Worm (Caenorhabditis elegans): ENCODE data around the gene str-81.

The str-81 gene

ce11 chrV:19203299-19203698 is 47.6 kb downstream of the str-81 start, which contains the start of gene Y39B6A.1:
Gene Y39B6A.1 (minus strand): TSS chrV:19203607.
- no peak for TF ChIP-seq tbx-11 (GFP tag; IDR thresholded peaks at IDR 0.05)
- TF ChIP-seq scrt-1 (GFP tag; IDR thresholded peaks at IDR 0.05), result no peak
- no peak for TF ChIP-seq sea-1 (GFP tag; conservative IDR thresholded peaks at IDR 0.05)
- TF ChIP-seq ceh-13 (GFP tag; optimal IDR thresholded peaks at IDR 0.05), result no peak
- TF ChIP-seq ets-7 (tag; optimal IDR thresholded peaks at IDR 0.05), result no peak
- TF ChIP-seq hmbx-1 (tag; optimal IDR thresholded peaks at IDR 0.05), result no peak
- no peak for TF ChIP-seq B0310.2 (tag; optimal IDR thresholded peaks at IDR 0.05)

ce11 chrV:19202800-19203199 is 48.1 kb downstream of the str-81 start:
- TF ChIP-seq hmg-4 (GFP tag; optimal IDR thresholded peaks at IDR 0.05) (no peak), B0310.2 (tag; optimal IDR thresholded peaks at IDR 0.05) (no peak), scrt-1 (GFP tag; IDR thresholded peaks at IDR 0.05) (no peak), ets-7 (tag; optimal IDR thresholded peaks at IDR 0.05) (no peak), F13C5.2 (tag; optimal IDR thresholded peaks at IDR 0.05) (no peak), tra-4 (tag; optimal IDR thresholded peaks at IDR 0.05) (no peak), aly-1 (tag; optimal IDR thresholded peaks at IDR 0.05) (no peak), ceh-13 (GFP tag; optimal IDR thresholded peaks at IDR 0.05) (no peak), ama-1 (optimal IDR thresholded peaks at IDR 0.05) (no peak), tbx-11 (GFP tag; IDR thresholded peaks at IDR 0.05) (no peak), tbx-37 (GFP tag; conservative IDR thresholded peaks at IDR 0.05) (no peak), pes-1 (GFP tag; IDR thresholded peaks at IDR 0.05) (no peak), hmbx-1 (tag; optimal IDR thresholded peaks at IDR 0.05) (no peak), hnd-1 (tag; optimal IDR thresholded peaks at IDR 0.05) (no peak), flt-1 (GFP tag; IDR thresholded peaks at IDR 0.05) (no peak), sea-1 (GFP tag; conservative IDR thresholded peaks at IDR 0.05) (no peak), ceh-36 (tag; optimal IDR thresholded peaks at IDR 0.05) (no peak)

- TF ChIP-seq B0310.2 (tag; optimal IDR thresholded peaks at IDR 0.05), result no peak
- no peak for TF ChIP-seq hmbx-1 (tag; optimal IDR thresholded peaks at IDR 0.05)
- no peak for TF ChIP-seq hnd-1 (tag; optimal IDR thresholded peaks at IDR 0.05)
- no peak for TF ChIP-seq aly-1 (tag; optimal IDR thresholded peaks at IDR 0.05)
- TF ChIP-seq pes-1 (GFP tag; IDR thresholded peaks at IDR 0.05), result no peak
- TF ChIP-seq tra-4 (tag; optimal IDR thresholded peaks at IDR 0.05), result no peak
- no peak for TF ChIP-seq scrt-1 (GFP tag; IDR thresholded peaks at IDR 0.05)
- TF ChIP-seq ama-1 (optimal IDR thresholded peaks at IDR 0.05), result no peak
- TF ChIP-seq ceh-13 (GFP tag; optimal IDR thresholded peaks at IDR 0.05), result no peak
- no peak for TF ChIP-seq flt-1 (GFP tag; IDR thresholded peaks at IDR 0.05)
- no peak for TF ChIP-seq tbx-11 (GFP tag; IDR thresholded peaks at IDR 0.05)
- TF ChIP-seq F13C5.2 (tag; optimal IDR thresholded peaks at IDR 0.05), result no peak
- no peak for TF ChIP-seq ets-7 (tag; optimal IDR thresholded peaks at IDR 0.05)
- TF ChIP-seq ceh-36 (tag; optimal IDR thresholded peaks at IDR 0.05), result no peak
- no peak for TF ChIP-seq tbx-37 (GFP tag; conservative IDR thresholded peaks at IDR 0.05)
- no peak for TF ChIP-seq sea-1 (GFP tag; conservative IDR thresholded peaks at IDR 0.05)
- TF ChIP-seq hmg-4 (GFP tag; optimal IDR thresholded peaks at IDR 0.05), result no peak
These were observed 49.7 kb downstream of the str-81 start for ce11 chrV:19201190-19201589.

ce11 chrV:19189963-19190597 is 60.8 kb downstream of the str-81 start, which contains the start of the genes Y39B6A.3 and pph-5:
Gene Y39B6A.3 (minus strand): TSS chrV:19190013.
Gene pph-5 (plus strand): TSS chrV:19190547.
- TF ChIP-seq ceh-36 (tag; optimal IDR thresholded peaks at IDR 0.05) (no peak), F13C5.2 (tag; optimal IDR thresholded peaks at IDR 0.05) (peak; percentile 28), tbx-11 (GFP tag; IDR thresholded peaks at IDR 0.05) (0 out of 2 replicates have a peak, but pooled peaks have one; percentile 11)

- TF ChIP-seq ets-7 (tag; optimal IDR thresholded peaks at IDR 0.05), result no peak
- TF ChIP-seq hmg-4 (GFP tag; optimal IDR thresholded peaks at IDR 0.05), result no peak
- no peak for TF ChIP-seq ceh-13 (GFP tag; optimal IDR thresholded peaks at IDR 0.05)
- TF ChIP-seq ceh-36 (tag; optimal IDR thresholded peaks at IDR 0.05), result no peak
- TF ChIP-seq pes-1 (GFP tag; IDR thresholded peaks at IDR 0.05), result no peak
- no peak for TF ChIP-seq tbx-11 (GFP tag; IDR thresholded peaks at IDR 0.05)
- no peak for TF ChIP-seq B0310.2 (tag; optimal IDR thresholded peaks at IDR 0.05)
- TF ChIP-seq hnd-1 (tag; optimal IDR thresholded peaks at IDR 0.05), result no peak
- TF ChIP-seq sea-1 (GFP tag; conservative IDR thresholded peaks at IDR 0.05), result no peak
- no peak for TF ChIP-seq aly-1 (tag; optimal IDR thresholded peaks at IDR 0.05)
- no peak for TF ChIP-seq tra-4 (tag; optimal IDR thresholded peaks at IDR 0.05)
- no peak for TF ChIP-seq tbx-37 (GFP tag; conservative IDR thresholded peaks at IDR 0.05)
- no peak for TF ChIP-seq hmbx-1 (tag; optimal IDR thresholded peaks at IDR 0.05)
- TF ChIP-seq flt-1 (GFP tag; IDR thresholded peaks at IDR 0.05), result no peak
- no peak for TF ChIP-seq ama-1 (optimal IDR thresholded peaks at IDR 0.05)
- TF ChIP-seq scrt-1 (GFP tag; IDR thresholded peaks at IDR 0.05), result no peak
These were observed 69.2 kb downstream of the str-81 start for ce11 chrV:19181684-19182083.

ce11 chrV:19178896-19179295 is 72.0 kb downstream of the str-81 start:
- TF ChIP-seq hnd-1 (tag; optimal IDR thresholded peaks at IDR 0.05) (no peak), hmg-4 (GFP tag; optimal IDR thresholded peaks at IDR 0.05) (no peak), hmbx-1 (tag; optimal IDR thresholded peaks at IDR 0.05) (no peak), scrt-1 (GFP tag; IDR thresholded peaks at IDR 0.05) (no peak), ceh-13 (GFP tag; optimal IDR thresholded peaks at IDR 0.05) (no peak)

ce11 chrV:19177804-19178203 is 73.1 kb downstream of the str-81 start:
- TF ChIP-seq scrt-1 (GFP tag; IDR thresholded peaks at IDR 0.05) (no peak), B0310.2 (tag; optimal IDR thresholded peaks at IDR 0.05) (no peak), ets-7 (tag; optimal IDR thresholded peaks at IDR 0.05) (no peak), hmg-4 (GFP tag; optimal IDR thresholded peaks at IDR 0.05) (no peak), hmbx-1 (tag; optimal IDR thresholded peaks at IDR 0.05) (no peak), aly-1 (tag; optimal IDR thresholded peaks at IDR 0.05) (no peak), tra-4 (tag; optimal IDR thresholded peaks at IDR 0.05) (no peak), tbx-11 (GFP tag; IDR thresholded peaks at IDR 0.05) (no peak), hnd-1 (tag; optimal IDR thresholded peaks at IDR 0.05) (no peak), pes-1 (GFP tag; IDR thresholded peaks at IDR 0.05) (no peak), ceh-13 (GFP tag; optimal IDR thresholded peaks at IDR 0.05) (no peak), sea-1 (GFP tag; conservative IDR thresholded peaks at IDR 0.05) (no peak)
